Fruit fly (Drosophila melanogaster) whole organism, pupa: Measurements from ENCODE around the gene CG43221.
A peak's percentile ranks its signal among the peaks of the same experiment; 100 is the strongest.

Experiments
- CG10348 ChIP-seq: fragments of 200-800 bp; sonication (Bioruptor generic); IDR thresholded peaks from 2 replicates; pipeline ENCODE4 v1.3.6; 2022; ENCODE audit warnings: missing biosample characterization, missing genetic modification characterization
- CG12605 ChIP-seq: fragments of 200-800 bp; sonication (Bioruptor generic); IDR thresholded peaks from 2 replicates; pipeline ENCODE4 v1.3.6; 2022; ENCODE audit warnings: missing biosample characterization, missing genetic modification characterization
- CG13204 ChIP-seq: fragments of 200-800 bp; sonication (Bioruptor generic); optimal IDR thresholded peaks from 2 replicates; lab custom pipeline; 2018; ENCODE audit warnings: missing biosample characterization, mild to moderate bottlenecking, missing genetic modification characterization, moderate library complexity
- CG14655 ChIP-seq: fragments of 200-800 bp; sonication (Bioruptor generic); optimal IDR thresholded peaks from 3 replicates; lab custom pipeline; 2017; ENCODE audit warnings: mild to moderate bottlenecking, missing biosample characterization, missing genetic modification reagents, missing genetic modification characterization
- CG15710 ChIP-seq: fragments of 200-800 bp; sonication (Bioruptor generic); optimal IDR thresholded peaks from 2 replicates; lab custom pipeline; 2018; ENCODE audit warnings: missing biosample characterization, mild to moderate bottlenecking, missing genetic modification characterization, moderate library complexity
- CG17806 ChIP-seq: fragments of 200-800 bp; sonication (Bioruptor generic); optimal IDR thresholded peaks from 2 replicates; lab custom pipeline; 2018; ENCODE audit warnings: missing biosample characterization, mild to moderate bottlenecking, missing genetic modification characterization, moderate library complexity
- CG32121 ChIP-seq: fragments of 200-800 bp; sonication (Bioruptor generic); IDR thresholded peaks from 2 replicates; pipeline ENCODE4 v1.3.6; 2022; ENCODE audit warnings: missing biosample characterization, missing genetic modification characterization
- CG34367 ChIP-seq: fragments of 200-800 bp; sonication (Bioruptor generic); optimal IDR thresholded peaks from 2 replicates; lab custom pipeline; 2018; ENCODE audit warnings: missing biosample characterization, mild to moderate bottlenecking, missing genetic modification characterization
- CG4496 ChIP-seq: fragments of 200-800 bp; sonication (Bioruptor generic); IDR thresholded peaks from 3 replicates; pipeline ENCODE4 v1.3.6; 2022; ENCODE audit warnings: missing biosample characterization, missing genetic modification characterization
- CG8159 ChIP-seq: fragments of 200-800 bp; sonication (Bioruptor generic); optimal IDR thresholded peaks from 3 replicates; lab custom pipeline; 2018; ENCODE audit warnings: missing biosample characterization, mild to moderate bottlenecking, missing genetic modification characterization, moderate library complexity
- CG8301 ChIP-seq: fragments of 200-800 bp; sonication (Bioruptor generic); optimal IDR thresholded peaks from 2 replicates; lab custom pipeline; 2018; ENCODE audit warnings: missing biosample characterization, mild to moderate bottlenecking, missing genetic modification characterization
- CG9948 ChIP-seq: fragments of 200-800 bp; sonication (Bioruptor generic); optimal IDR thresholded peaks from 2 replicates; lab custom pipeline; 2018; ENCODE audit warnings: missing biosample characterization, mild to moderate bottlenecking, missing genetic modification characterization, moderate library complexity
- D1 ChIP-seq: fragments of 200-800 bp; sonication (Bioruptor generic); optimal IDR thresholded peaks from 2 replicates; lab custom pipeline; 2018; ENCODE audit warnings: missing biosample characterization, mild to moderate bottlenecking, missing genetic modification characterization, moderate library complexity
- EcR ChIP-seq: fragments of 200-800 bp; sonication (Bioruptor generic); optimal IDR thresholded peaks from 3 replicates; lab custom pipeline; 2019; ENCODE audit warnings: missing biosample characterization, missing genetic modification characterization, mild to moderate bottlenecking, moderate library complexity, missing genetic modification reagents
- Ets98B ChIP-seq: fragments of 200-800 bp; sonication (Bioruptor generic); IDR thresholded peaks from 2 replicates; pipeline ENCODE4 v1.3.6; 2022; ENCODE audit warnings: missing biosample characterization, missing genetic modification characterization
- Pif1A ChIP-seq: fragments of 200-800 bp; sonication (Bioruptor generic); optimal IDR thresholded peaks from 3 replicates; lab custom pipeline; 2016; ENCODE audit warnings: missing biosample characterization, missing genetic modification characterization
- Pif1B ChIP-seq: fragments of 200-800 bp; sonication (Bioruptor generic); optimal IDR thresholded peaks from 3 replicates; lab custom pipeline; 2016; ENCODE audit warnings: missing biosample characterization, missing genetic modification characterization
- Snoo ChIP-seq: fragments of 200-800 bp; sonication (Bioruptor generic); optimal IDR thresholded peaks from 3 replicates; lab custom pipeline; 2017; ENCODE audit warnings: missing biosample characterization, mild to moderate bottlenecking, missing genetic modification characterization, inconsistent platforms
- fd96Ca ChIP-seq: fragments of 200-800 bp; sonication (Bioruptor generic); IDR thresholded peaks from 3 replicates; pipeline ENCODE4 v1.3.6; 2022; ENCODE audit warnings: missing biosample characterization, missing genetic modification characterization
- gl ChIP-seq: fragments of 200-800 bp; sonication (Bioruptor generic); optimal IDR thresholded peaks from 2 replicates; lab custom pipeline; 2018; ENCODE audit warnings: missing biosample characterization, mild to moderate bottlenecking, missing genetic modification characterization
- rn ChIP-seq: fragments of 200-800 bp; sonication (Bioruptor generic); IDR thresholded peaks from 2 replicates; pipeline ENCODE4 v1.3.6; 2022; ENCODE audit warnings: missing biosample characterization, missing genetic modification characterization

Gene CG43221

dm6 chr2L:17514090-17514715 is 28.6 kb downstream of the CG43221 start:
- peak; percentile 75 for TF ChIP-seq CG8159 (tag; lab: Kevin White, UChicago)
- peak; percentile 25 for TF ChIP-seq Pif1A (GFP tag; lab: Kevin White, UChicago)
- no peak for TF ChIP-seq CG17806 (tag; lab: Kevin White, UChicago)
- peak; percentile 15 for TF ChIP-seq CG34367 (tag; lab: Kevin White, UChicago)
- peak; percentile 8 for TF ChIP-seq CG14655 (GFP tag; lab: Kevin White, UChicago)
- peak; percentile 19 for TF ChIP-seq Pif1B (GFP tag; lab: Kevin White, UChicago)

- TF ChIP-seq CG8301 (tag; lab: Kevin White, UChicago) (no peak), CG12605 (no peak), CG14655 (GFP tag; lab: Kevin White, UChicago) (no peak), CG34367 (tag; lab: Kevin White, UChicago) (no peak), rn (GFP tag; lab: Robert Waterston, UW) (no peak), CG9948 (tag; lab: Kevin White, UChicago) (no peak), Pif1B (GFP tag; lab: Kevin White, UChicago) (no peak), CG32121 (no peak), CG13204 (GFP tag; lab: Kevin White, UChicago) (no peak), gl (tag; lab: Kevin White, UChicago) (no peak), D1 (tag; lab: Kevin White, UChicago) (no peak), Ets98B (GFP tag; lab: Robert Waterston, UW) (no peak), CG17806 (tag; lab: Kevin White, UChicago) (no peak), CG8159 (tag; lab: Kevin White, UChicago) (no peak), CG10348 (GFP tag; lab: Robert Waterston, UW) (no peak)
Observed at dm6 chr2L:17524449-17524848, 38.9 kb downstream of the CG43221 start, which contains the start of gene CG15143. Gene CG15143, minus strand, starts transcription at chr2L:17524549.

dm6 chr2L:17529022-17529421 is 43.5 kb downstream of the CG43221 start, which contains the start of gene CG15144:
Gene CG15144, minus strand, starts transcription at chr2L:17529122.
- TF ChIP-seq CG13204 (GFP tag; lab: Kevin White, UChicago) (no peak), CG10348 (GFP tag; lab: Robert Waterston, UW) (no peak), fd96Ca (GFP tag; lab: Robert Waterston, UW) (no peak), gl (tag; lab: Kevin White, UChicago) (no peak), EcR (no peak), D1 (tag; lab: Kevin White, UChicago) (no peak), CG34367 (tag; lab: Kevin White, UChicago) (no peak), Pif1B (GFP tag; lab: Kevin White, UChicago) (no peak), Ets98B (GFP tag; lab: Robert Waterston, UW) (no peak), CG9948 (tag; lab: Kevin White, UChicago) (no peak), Snoo (tag; lab: Kevin White, UChicago) (no peak), CG17806 (tag; lab: Kevin White, UChicago) (no peak), CG15710 (no peak), CG12605 (no peak), Pif1A (GFP tag; lab: Kevin White, UChicago) (no peak)

- no peak for TF ChIP-seq CG13204 (GFP tag; lab: Kevin White, UChicago)
- no peak for TF ChIP-seq Snoo (tag; lab: Kevin White, UChicago)
- TF ChIP-seq EcR = no peak
- TF ChIP-seq D1 (tag; lab: Kevin White, UChicago) = no peak
- TF ChIP-seq fd96Ca (GFP tag; lab: Robert Waterston, UW) = no peak
- no peak for TF ChIP-seq CG17806 (tag; lab: Kevin White, UChicago)
- no peak for TF ChIP-seq Pif1B (GFP tag; lab: Kevin White, UChicago)
- no peak for TF ChIP-seq CG15710
- TF ChIP-seq CG4496 = no peak
- TF ChIP-seq gl (tag; lab: Kevin White, UChicago) = no peak
Observed at dm6 chr2L:17532134-17532533, 46.6 kb downstream of the CG43221 start, which contains the start of gene CG15145. Gene CG15145, minus strand, starts transcription at chr2L:17532234.

dm6 chr2L:17533794-17534193 is 48.2 kb downstream of the CG43221 start:
- no peak for TF ChIP-seq CG8301 (tag; lab: Kevin White, UChicago)
- TF ChIP-seq EcR = no peak
- TF ChIP-seq CG4496 = no peak
- TF ChIP-seq rn (GFP tag; lab: Robert Waterston, UW) = no peak
- TF ChIP-seq D1 (tag; lab: Kevin White, UChicago) = no peak
- no peak for TF ChIP-seq Ets98B (GFP tag; lab: Robert Waterston, UW)
- TF ChIP-seq CG15710 = no peak
- TF ChIP-seq CG9948 (tag; lab: Kevin White, UChicago) = no peak
- TF ChIP-seq CG8159 (tag; lab: Kevin White, UChicago) = no peak
- TF ChIP-seq Pif1A (GFP tag; lab: Kevin White, UChicago) = no peak
- TF ChIP-seq CG17806 (tag; lab: Kevin White, UChicago) = no peak
